Fruit fly (Drosophila melanogaster) whole organism, wandering third instar larva: ENCODE measurements around the gene CG42471.
A peak's percentile ranks its signal among the peaks of the same experiment; 100 is the strongest.

ENCODE experiments used
- Abd-B ChIP-seq: fragments of >200 bp; optimal IDR thresholded peaks from 2 replicates; lab custom pipeline; 2017; ENCODE audit warnings: missing biosample characterization, missing genetic modification characterization
- CG32264 ChIP-seq: fragments of 200-800 bp; sonication (Bioruptor generic); optimal IDR thresholded peaks from 2 replicates; lab custom pipeline; 2016; ENCODE audit warnings: missing biosample characterization, missing genetic modification characterization
- CrebA ChIP-seq: fragments of 200-800 bp; sonication (Bioruptor generic); optimal IDR thresholded peaks from 2 replicates; lab custom pipeline; 2016; ENCODE audit warnings: missing biosample characterization, mild to moderate bottlenecking, missing genetic modification characterization, borderline replicate concordance
- Dfd ChIP-seq: fragments of >200 bp; optimal IDR thresholded peaks from 2 replicates; lab custom pipeline; 2017; ENCODE audit warnings: missing biosample characterization, missing genetic modification characterization
- Dif ChIP-seq: fragments of 200-275, 200-300 bp; sonication (Bioruptor generic); optimal IDR thresholded peaks from 2 replicates; lab custom pipeline; 2018; ENCODE audit warnings: missing biosample characterization, missing genetic modification characterization; ENCODE audit not compliant: partially characterized antibody
- GATAd ChIP-seq: sonication (Bioruptor generic); optimal IDR thresholded peaks from 2 replicates; lab custom pipeline; 2016; ENCODE audit warnings: missing biosample characterization, missing genetic modification characterization
- HLH106 ChIP-seq: fragments of 200-800 bp; optimal IDR thresholded peaks from 3 replicates; lab custom pipeline; 2019; ENCODE audit warnings: missing biosample characterization, mild to moderate bottlenecking, missing genetic modification characterization, moderate library complexity
- Hnf4 ChIP-seq: fragments of 200-800 bp; sonication (Bioruptor generic); optimal IDR thresholded peaks from 2 replicates; lab custom pipeline; 2016; ENCODE audit warnings: missing biosample characterization, mild to moderate bottlenecking, missing genetic modification characterization
- Hr78 ChIP-seq: fragments of >200 bp; optimal IDR thresholded peaks from 2 replicates; lab custom pipeline; 2017; ENCODE audit warnings: missing biosample characterization, missing genetic modification characterization
- Hr83 ChIP-seq: fragments of 200-300 bp; sonication (Bioruptor generic); optimal IDR thresholded peaks from 2 replicates; lab custom pipeline; 2016; ENCODE audit warnings: missing biosample characterization, mild to moderate bottlenecking, missing genetic modification characterization, moderate library complexity; ENCODE audit not compliant: poor library complexity, severe bottlenecking
- Jra ChIP-seq: sonication (Bioruptor generic); optimal IDR thresholded peaks from 2 replicates; lab custom pipeline; 2016; ENCODE audit warnings: missing biosample characterization, missing genetic modification characterization
- Mio ChIP-seq: sonication (Bioruptor generic); optimal IDR thresholded peaks from 2 replicates; lab custom pipeline; 2016; ENCODE audit warnings: missing biosample characterization, missing genetic modification characterization
- Myc ChIP-seq: fragments of >200 bp; optimal IDR thresholded peaks from 2 replicates; lab custom pipeline; 2017
- N ChIP-seq: fragments of >200 bp; optimal IDR thresholded peaks from 2 replicates; lab custom pipeline; 2018; ENCODE audit warnings: missing biosample characterization, missing external identifiers, missing genetic modification characterization
- OdsH ChIP-seq: fragments of 200-800 bp; sonication (Bioruptor generic); optimal IDR thresholded peaks from 2 replicates; lab custom pipeline; 2016; ENCODE audit warnings: missing biosample characterization, mild to moderate bottlenecking, missing genetic modification characterization
- Rel ChIP-seq, 2 experiments: fragments of 200-800 bp; sonication (Bioruptor generic) in 1 of 2; optimal IDR thresholded peaks; 2 replicates in 1 of 2; 3 replicates in 1 of 2; lab custom pipeline; 2016 to 2019; ENCODE audit warnings: mild to moderate bottlenecking in 2 of 2, missing biosample characterization in 2 of 2, missing genetic modification characterization in 2 of 2, moderate library complexity in 1 of 2
- Vsx2 ChIP-seq: fragments of 200-300, 225-300 bp; sonication (Bioruptor generic); optimal IDR thresholded peaks from 2 replicates; lab custom pipeline; 2018; ENCODE audit warnings: missing biosample characterization, missing genetic modification characterization; ENCODE audit not compliant: partially characterized antibody
- br ChIP-seq: fragments of 200-800 bp; sonication (Bioruptor generic); optimal IDR thresholded peaks from 2 replicates; lab custom pipeline; 2016; ENCODE audit warnings: missing biosample characterization, missing genetic modification characterization
- brk ChIP-seq: fragments of 200-800 bp; sonication (Bioruptor generic); optimal IDR thresholded peaks from 2 replicates; lab custom pipeline; 2016; ENCODE audit warnings: missing biosample characterization, mild to moderate bottlenecking, missing genetic modification characterization
- dl ChIP-seq, 2 experiments: fragments of 175-275, 200-275 bp in 1 of 2; fragments of 200-275 bp in 1 of 2; sonication (Bioruptor generic); optimal IDR thresholded peaks; lab custom pipeline; 2018; ENCODE audit warnings: mild to moderate bottlenecking in 2 of 2, missing biosample characterization in 2 of 2, missing genetic modification characterization in 2 of 2, moderate library complexity in 2 of 2; ENCODE audit not compliant: partially characterized antibody in 2 of 2, insufficient read depth in 1 of 2
- dmrt93B ChIP-seq: fragments of 200-800 bp; sonication (Bioruptor generic); optimal IDR thresholded peaks from 2 replicates; lab custom pipeline; 2018; ENCODE audit warnings: missing biosample characterization, mild to moderate bottlenecking, missing genetic modification characterization
- dsf ChIP-seq: sonication (Bioruptor generic); optimal IDR thresholded peaks from 2 replicates; lab custom pipeline; 2016; ENCODE audit warnings: missing biosample characterization, missing genetic modification characterization, borderline replicate concordance
- ey ChIP-seq: fragments of 200-800 bp; sonication (Bioruptor generic); optimal IDR thresholded peaks from 2 replicates; lab custom pipeline; 2016; ENCODE audit warnings: missing biosample characterization, missing genetic modification characterization
- foxo ChIP-seq, 2 experiments: fragments of 200-800 bp; sonication (Bioruptor generic); optimal IDR thresholded peaks; 2 replicates in 1 of 2; 3 replicates in 1 of 2; lab custom pipeline; 2016 to 2017; ENCODE audit warnings: missing biosample characterization in 2 of 2, missing genetic modification characterization in 2 of 2
- fru ChIP-seq: fragments of 200-800 bp; sonication (Bioruptor generic); optimal IDR thresholded peaks from 3 replicates; lab custom pipeline; 2016; ENCODE audit warnings: missing biosample characterization, mild to moderate bottlenecking, missing genetic modification characterization
- jim ChIP-seq: fragments of 175-275, 200-325 bp; sonication (Bioruptor generic); optimal IDR thresholded peaks from 2 replicates; lab custom pipeline; 2016; ENCODE audit warnings: missing biosample characterization, mild to moderate bottlenecking, missing genetic modification characterization
- psq ChIP-seq: fragments of 200-800 bp; sonication (Bioruptor generic); optimal IDR thresholded peaks from 3 replicates; lab custom pipeline; 2017; ENCODE audit warnings: missing biosample characterization, mild to moderate bottlenecking, missing genetic modification characterization, moderate library complexity
- rgr ChIP-seq: fragments of 200-800 bp; sonication (Bioruptor generic); optimal IDR thresholded peaks from 3 replicates; lab custom pipeline; 2016; ENCODE audit warnings: missing biosample characterization, mild to moderate bottlenecking, missing genetic modification characterization
- sage ChIP-seq: fragments of 200-800 bp; sonication (Bioruptor generic); optimal IDR thresholded peaks from 2 replicates; lab custom pipeline; 2016; ENCODE audit warnings: missing biosample characterization, mild to moderate bottlenecking, missing genetic modification characterization
- sv ChIP-seq: fragments of 200-800 bp; sonication (Bioruptor generic); optimal IDR thresholded peaks from 3 replicates; lab custom pipeline; 2016; ENCODE audit warnings: missing biosample characterization, missing genetic modification characterization
- tai ChIP-seq: sonication (Bioruptor generic); optimal IDR thresholded peaks from 2 replicates; lab custom pipeline; 2016; ENCODE audit warnings: missing biosample characterization, missing genetic modification characterization
- usp ChIP-seq: fragments of >200 bp; optimal IDR thresholded peaks from 2 replicates; lab custom pipeline; 2017; ENCODE audit warnings: missing biosample characterization, missing genetic modification characterization

CG42471 gene

DNA sequence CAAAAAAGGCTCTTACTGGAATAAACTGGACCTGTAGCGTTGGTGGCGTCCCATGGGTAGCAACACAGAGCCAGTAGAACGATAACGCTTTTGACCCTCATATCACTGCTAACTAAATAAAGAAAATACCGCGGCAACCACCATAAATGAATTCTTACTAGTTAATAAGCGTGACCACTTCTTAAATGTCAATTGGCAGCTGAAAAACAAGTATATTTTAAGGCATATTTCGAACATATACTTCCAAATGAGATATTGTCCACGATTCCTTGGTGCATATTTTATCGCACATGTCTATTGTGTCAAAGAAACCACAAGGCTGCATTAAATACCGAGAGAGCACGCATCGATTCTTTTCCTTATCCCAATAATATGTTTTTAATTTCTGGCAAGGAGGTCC, at the start of gene CG42471:
Gene CG42471, minus strand, starts transcription at position 101 of the 400 bp plus-strand sequence.
- TF ChIP-seq fru, result no peak
- no peak for TF ChIP-seq dl (GFP tag; optimal IDR thresholded peaks at IDR 0.05; lab: Kevin White, UChicago; ENCODE audit: insufficient read depth in 1 of 2, partially characterized antibody in 2 of 2)
- no peak for TF ChIP-seq GATAd
- no peak for TF ChIP-seq rgr (GFP tag; lab: Kevin White, UChicago)
- no peak for TF ChIP-seq Vsx2 (GFP tag; lab: Kevin White, UChicago)

DNA sequence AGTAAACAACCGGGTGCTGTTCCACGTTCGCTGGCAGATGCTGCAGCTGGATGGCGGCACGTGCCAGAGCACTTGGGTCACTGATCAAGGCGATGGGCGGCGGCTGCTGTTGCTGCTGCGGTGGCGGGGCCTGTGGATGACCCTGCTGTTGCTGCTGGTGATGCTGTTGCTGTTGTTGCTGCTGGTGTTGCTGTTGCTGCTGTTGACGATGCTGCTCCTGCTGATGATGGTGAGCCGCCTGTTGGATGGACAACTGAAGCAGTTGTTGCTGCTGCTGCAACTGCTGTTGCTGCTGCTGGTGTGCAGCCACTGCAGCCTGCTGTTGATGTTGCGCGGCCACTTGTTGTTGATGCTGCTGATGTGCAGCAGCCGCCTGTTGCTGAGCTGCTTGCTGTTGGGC, 43.3 kb upstream of the CG42471 start:
- no peak for TF ChIP-seq Myc (lab: Kevin White, UChicago)
- TF ChIP-seq Dfd (GFP tag; lab: Kevin White, UChicago), result peak; percentile 95
- no peak for TF ChIP-seq ey
- TF ChIP-seq brk, result no peak

DNA sequence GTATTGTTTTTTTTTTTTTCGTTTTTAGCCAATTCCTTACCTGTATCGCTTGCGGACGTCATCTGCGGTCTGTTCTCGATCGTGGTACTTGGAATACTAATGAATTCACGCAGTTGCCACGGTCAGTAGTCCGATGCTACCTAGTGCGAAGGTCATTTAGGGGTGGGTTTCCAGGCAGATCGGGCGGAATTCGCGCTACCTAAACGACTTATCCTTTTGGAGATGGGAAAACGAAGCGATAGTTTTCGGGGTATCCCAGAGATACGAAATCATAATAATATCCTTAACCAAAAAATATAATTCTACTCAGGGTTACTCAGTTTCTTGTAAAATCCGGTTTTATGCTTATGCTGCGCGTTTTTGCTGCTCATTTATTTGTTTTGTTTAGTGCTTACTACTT, 40.2 kb upstream of the CG42471 start, which contains the start of gene CG14937:
Gene CG14937, minus strand, starts transcription at position 101 of the 400 bp plus-strand sequence.
- TF ChIP-seq CrebA (GFP tag; lab: Kevin White, UChicago) (no peak), sv (GFP tag; lab: Kevin White, UChicago) (no peak), ey (no peak), N (no peak), dsf (GFP tag; lab: Kevin White, UChicago) (no peak), Jra (no peak), jim (no peak), Myc (lab: Kevin White, UChicago) (no peak)

DNA sequence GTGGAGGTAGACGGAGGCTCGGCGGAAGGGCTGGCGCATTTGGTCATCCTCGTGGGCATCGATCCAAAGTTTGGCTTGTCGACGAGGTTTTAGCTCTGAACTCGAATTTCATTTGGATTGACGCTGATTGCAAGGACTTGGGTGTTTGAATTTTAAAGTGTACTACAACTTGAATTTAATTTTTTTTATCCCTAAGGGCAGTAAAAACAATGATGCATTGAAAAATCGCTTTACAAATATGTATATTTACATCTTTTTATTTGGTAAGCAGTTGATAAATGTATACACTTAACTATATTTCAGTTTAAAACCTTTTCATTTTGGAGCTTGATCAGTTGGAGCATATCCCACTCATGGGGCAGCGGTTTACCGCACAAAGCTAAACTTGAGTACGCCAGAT, 38.4 kb upstream of the CG42471 start, which contains the start of gene Tsp33B:
Gene Tsp33B, minus strand, starts transcription at position 101 of the 400 bp plus-strand sequence.
- no peak for TF ChIP-seq sv (GFP tag; lab: Kevin White, UChicago)
- TF ChIP-seq N, result no peak

DNA sequence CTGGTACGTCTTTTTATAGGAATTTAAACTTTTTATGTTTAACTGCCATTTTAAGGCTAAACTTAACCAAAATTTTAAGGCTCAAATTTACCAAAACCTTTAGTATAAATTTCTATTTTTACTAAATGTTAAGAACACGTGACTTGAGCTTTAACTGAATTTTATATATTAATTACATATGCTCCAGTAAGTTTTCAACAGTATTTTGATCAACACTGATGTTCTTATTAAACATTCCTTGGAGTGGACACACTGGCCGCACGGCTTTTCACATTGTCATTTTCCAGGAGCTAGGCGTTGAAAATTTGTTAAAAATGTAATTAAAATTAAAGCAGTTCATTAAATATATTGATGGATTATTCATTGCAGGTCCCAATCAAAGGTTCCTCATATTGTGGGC, 35.9 kb upstream of the CG42471 start, which contains the start of gene CG14932:
Gene CG14932, plus strand, starts transcription at position 230 of the 400 bp plus-strand sequence.
- TF ChIP-seq sage (GFP tag; lab: Kevin White, UChicago) (no peak), dmrt93B (GFP tag; lab: Kevin White, UChicago) (no peak), Abd-B (no peak), N (no peak), foxo (GFP tag; optimal IDR thresholded peaks at IDR 0.05; lab: Kevin White, UChicago) (no peak), br (GFP tag; lab: Kevin White, UChicago) (no peak), Myc (lab: Kevin White, UChicago) (no peak), Hr78 (no peak)

DNA sequence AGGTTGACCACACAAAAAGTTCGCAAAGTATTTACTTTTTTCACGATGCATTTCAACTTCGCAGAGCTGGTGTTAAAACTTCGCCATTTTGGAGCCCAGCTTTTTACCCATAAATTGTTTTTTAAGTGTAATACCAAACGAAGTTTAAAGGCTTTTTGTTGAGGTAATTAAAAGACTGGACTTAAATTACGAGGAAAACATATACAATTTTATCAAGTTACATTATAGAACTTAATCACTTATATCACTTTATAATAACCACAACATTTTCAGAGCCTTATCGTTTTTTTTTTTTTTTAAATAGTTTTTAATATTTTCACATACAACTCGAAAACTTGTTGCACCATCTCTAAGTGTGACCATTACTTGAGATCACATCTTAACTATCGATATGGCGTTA, 34.2 kb upstream of the CG42471 start, which contains the start of gene CG14931:
Gene CG14931, plus strand, starts transcription at position 301 of the 400 bp plus-strand sequence.
- TF ChIP-seq tai (no peak), Rel (GFP tag; optimal IDR thresholded peaks at IDR 0.05; lab: Kevin White, UChicago) (no peak), Rel (tag; optimal IDR thresholded peaks at IDR 0.05; lab: Kevin White, UChicago) (no peak), foxo (GFP tag; optimal IDR thresholded peaks at IDR 0.05; lab: Kevin White, UChicago) (no peak), Dfd (GFP tag; lab: Kevin White, UChicago) (no peak), dmrt93B (GFP tag; lab: Kevin White, UChicago) (no peak), OdsH (no peak), Mio (GFP tag; lab: Kevin White, UChicago) (no peak), br (GFP tag; lab: Kevin White, UChicago) (no peak), Hr78 (no peak)

DNA sequence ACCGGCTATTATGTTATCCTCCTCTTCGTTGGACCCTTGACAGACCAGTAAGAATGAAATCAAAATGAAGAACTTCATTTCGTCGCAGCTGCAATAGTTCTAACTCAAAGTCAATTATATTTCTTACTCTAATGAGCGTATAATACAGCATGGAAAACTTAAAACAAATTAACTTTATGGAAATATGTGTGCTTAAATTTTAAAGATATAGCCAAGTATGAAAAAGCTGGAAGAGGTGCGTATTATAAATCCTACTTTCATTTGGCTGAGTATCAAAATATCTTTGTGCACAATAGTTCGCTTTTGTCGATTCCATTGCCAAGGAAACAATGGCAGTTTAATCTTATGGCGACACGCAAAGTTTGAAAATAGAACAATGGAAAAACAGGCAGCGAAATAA, 580 bp upstream of the CG42471 start, which contains the start of gene Sfp33A1:
Gene Sfp33A1, minus strand, starts transcription at position 101 of the 400 bp plus-strand sequence.
- TF ChIP-seq sv (GFP tag; lab: Kevin White, UChicago) (no peak), brk (no peak), Hr83 (no peak), Hnf4 (GFP tag; lab: Kevin White, UChicago) (no peak), sage (GFP tag; lab: Kevin White, UChicago) (no peak), usp (GFP tag; lab: Kevin White, UChicago) (no peak), rgr (GFP tag; lab: Kevin White, UChicago) (no peak), foxo (GFP tag; optimal IDR thresholded peaks at IDR 0.05; lab: Kevin White, UChicago) (no peak), fru (no peak), jim (no peak), psq (GFP tag; lab: Kevin White, UChicago) (no peak), Myc (lab: Kevin White, UChicago) (no peak), Dfd (GFP tag; lab: Kevin White, UChicago) (no peak), CG32264 (no peak), Dif (GFP tag; lab: Kevin White, UChicago) (no peak), HLH106 (tag; lab: Kevin White, UChicago) (no peak), OdsH (no peak)
